Worm (Caenorhabditis elegans) whole organism, mixed stage, embryonic: ENCODE results near the gene T16A1.4.
A peak's percentile ranks its signal among the peaks of the same experiment; 100 is the strongest.

Experiments used
- bed-3 ChIP-seq: fragments of 200-800 bp; sonication (Bioruptor generic); optimal IDR thresholded peaks from 3 replicates; lab custom pipeline; 2018; ENCODE audit warnings: mild to moderate bottlenecking, missing genetic modification characterization, moderate library complexity, missing compliant biosample characterization
- blmp-1 ChIP-seq: fragments of 150-350 bp; optimal IDR thresholded peaks from 2 replicates; lab custom pipeline; 2014; ENCODE audit warnings: missing biosample characterization, missing genetic modification characterization
- ceh-39 ChIP-seq: fragments of 150-350 bp; optimal IDR thresholded peaks from 2 replicates; lab custom pipeline; 2014; ENCODE audit warnings: missing biosample characterization, missing genetic modification characterization
- ceh-43 ChIP-seq: fragments of 200-800 bp; sonication (Bioruptor generic); optimal IDR thresholded peaks from 2 replicates; lab custom pipeline; 2018; ENCODE audit warnings: mild to moderate bottlenecking, missing genetic modification characterization, moderate library complexity, missing compliant biosample characterization
- ceh-83 ChIP-seq: fragments of 200-800 bp; sonication (Bioruptor generic); optimal IDR thresholded peaks from 2 replicates; lab custom pipeline; 2018; ENCODE audit warnings: mild to moderate bottlenecking, missing genetic modification characterization, missing compliant biosample characterization
- ces-1 ChIP-seq: fragments of 150-350 bp; optimal IDR thresholded peaks from 2 replicates; lab custom pipeline; 2014; ENCODE audit warnings: missing biosample characterization, missing genetic modification reagents, missing genetic modification characterization
- cnd-1 ChIP-seq: fragments of 200-800 bp; sonication (Bioruptor generic); optimal IDR thresholded peaks from 2 replicates; lab custom pipeline; 2018; ENCODE audit warnings: mild to moderate bottlenecking, missing genetic modification characterization, missing compliant biosample characterization
- elt-1 ChIP-seq: sonication (generic microtip); optimal IDR thresholded peaks from 2 replicates; lab custom pipeline; 2017; ENCODE audit warnings: missing genetic modification characterization, mild to moderate bottlenecking, missing compliant biosample characterization, antibody characterized with exemption, moderate library complexity, borderline replicate concordance; ENCODE audit not compliant: insufficient read depth
- elt-3 ChIP-seq: fragments of 150-350 bp; optimal IDR thresholded peaks from 2 replicates; lab custom pipeline; 2014; ENCODE audit warnings: missing biosample characterization, missing genetic modification characterization
- flh-1 ChIP-seq: fragments of 200-800 bp; sonication (Bioruptor generic); optimal IDR thresholded peaks from 2 replicates; lab custom pipeline; 2018; ENCODE audit warnings: mild to moderate bottlenecking, missing genetic modification characterization, moderate library complexity, missing compliant biosample characterization
- ham-2 ChIP-seq: fragments of 200-800 bp; sonication (Bioruptor generic); optimal IDR thresholded peaks from 2 replicates; lab custom pipeline; 2018; ENCODE audit warnings: mild to moderate bottlenecking, missing genetic modification characterization, missing compliant biosample characterization
- hlh-1 ChIP-seq: fragments of 150-350 bp; optimal IDR thresholded peaks from 2 replicates; lab custom pipeline; 2014; ENCODE audit warnings: missing biosample characterization, missing genetic modification reagents, missing genetic modification characterization
- lin-13 ChIP-seq: fragments of 150-350 bp; optimal IDR thresholded peaks from 2 replicates; lab custom pipeline; 2014; ENCODE audit warnings: missing biosample characterization, missing genetic modification characterization
- lsy-2 ChIP-seq: fragments of 150-350 bp; optimal IDR thresholded peaks from 2 replicates; lab custom pipeline; 2014; ENCODE audit warnings: missing biosample characterization, missing genetic modification characterization
- mab-5 ChIP-seq: fragments of 150-350 bp; optimal IDR thresholded peaks from 2 replicates; lab custom pipeline; 2014; ENCODE audit warnings: missing biosample characterization, missing genetic modification characterization
- mep-1 ChIP-seq: fragments of 150-350 bp; optimal IDR thresholded peaks from 2 replicates; lab custom pipeline; 2017; ENCODE audit warnings: missing biosample characterization, missing genetic modification reagents, missing genetic modification characterization, inconsistent platforms
- mls-2 ChIP-seq: sonication (generic microtip); optimal IDR thresholded peaks from 2 replicates; lab custom pipeline; 2016; ENCODE audit warnings: mild to moderate bottlenecking, missing genetic modification characterization, moderate library complexity, missing compliant biosample characterization
- nhr-237 ChIP-seq: fragments of 150-350 bp; optimal IDR thresholded peaks from 2 replicates; lab custom pipeline; 2014; ENCODE audit warnings: missing biosample characterization, missing genetic modification characterization
- nhr-28 ChIP-seq: fragments of 150-350 bp; optimal IDR thresholded peaks from 2 replicates; lab custom pipeline; 2014; ENCODE audit warnings: missing biosample characterization, missing genetic modification characterization
- nhr-76 ChIP-seq: sonication (generic microtip); optimal IDR thresholded peaks from 2 replicates; lab custom pipeline; 2017; ENCODE audit warnings: missing biosample characterization, missing genetic modification characterization
- snpc-4 ChIP-seq: fragments of 150-350 bp; optimal IDR thresholded peaks from 2 replicates; lab custom pipeline; 2014; ENCODE audit warnings: missing biosample characterization, missing genetic modification characterization
- sptf-1 ChIP-seq: sonication (generic microtip); optimal IDR thresholded peaks from 2 replicates; lab custom pipeline; 2017; ENCODE audit warnings: mild to moderate bottlenecking, missing genetic modification characterization, moderate library complexity, missing compliant biosample characterization
- tbx-8 ChIP-seq: fragments of 200-800 bp; sonication (Bioruptor generic); optimal IDR thresholded peaks from 2 replicates; lab custom pipeline; 2018; ENCODE audit warnings: mild to moderate bottlenecking, missing genetic modification characterization, moderate library complexity, missing compliant biosample characterization
- unc-120 ChIP-seq: sonication (generic microtip); optimal IDR thresholded peaks from 2 replicates; lab custom pipeline; 2017; ENCODE audit warnings: missing genetic modification characterization, missing compliant biosample characterization; ENCODE audit not compliant: poor library complexity, severe bottlenecking
- unc-39 ChIP-seq: fragments of 150-350 bp; optimal IDR thresholded peaks from 2 replicates; lab custom pipeline; 2014; ENCODE audit warnings: missing biosample characterization, missing genetic modification characterization
- unc-62 ChIP-seq: fragments of 150-350 bp; optimal IDR thresholded peaks from 2 replicates; lab custom pipeline; 2014; ENCODE audit warnings: missing biosample characterization, missing genetic modification reagents, missing genetic modification characterization
- zip-8 ChIP-seq: fragments of 150-350 bp; optimal IDR thresholded peaks from 2 replicates; lab custom pipeline; 2014; ENCODE audit warnings: missing biosample characterization, missing genetic modification characterization
- ztf-11 ChIP-seq: fragments of 150-350 bp; optimal IDR thresholded peaks from 2 replicates; lab custom pipeline; 2014; ENCODE audit warnings: missing biosample characterization, missing genetic modification characterization

The T16A1.4 gene

DNA sequence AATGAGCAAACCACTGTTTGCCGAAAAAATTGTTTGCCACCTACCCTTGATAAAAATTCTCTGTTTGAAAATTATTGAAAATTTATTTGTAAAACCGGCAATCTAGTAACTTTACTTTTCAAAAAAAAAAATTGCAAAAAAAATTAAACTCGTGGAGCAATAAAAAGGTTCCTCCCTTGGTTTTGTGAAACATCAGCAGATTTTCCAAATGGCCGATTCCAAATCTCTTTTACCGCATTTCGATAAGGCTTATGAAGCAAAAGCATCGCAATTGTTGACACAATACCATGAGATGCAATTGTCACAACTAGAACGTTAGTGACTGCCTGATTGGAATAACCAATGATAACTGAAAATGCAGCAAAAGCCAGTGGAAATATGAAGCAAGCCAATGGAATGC lies 33.1 kb downstream of the T16A1.4 start:
- TF ChIP-seq unc-39 (no peak), ham-2 (GFP tag; lab: Kevin White, UChicago) (no peak), mep-1 (tag; lab: Kevin White, UChicago) (no peak), unc-62 (no peak), ces-1 (GFP tag; lab: Kevin White, UChicago) (no peak), ceh-83 (GFP tag; lab: Kevin White, UChicago) (no peak), elt-3 (tag; lab: Kevin White, UChicago) (no peak), lsy-2 (no peak)

DNA sequence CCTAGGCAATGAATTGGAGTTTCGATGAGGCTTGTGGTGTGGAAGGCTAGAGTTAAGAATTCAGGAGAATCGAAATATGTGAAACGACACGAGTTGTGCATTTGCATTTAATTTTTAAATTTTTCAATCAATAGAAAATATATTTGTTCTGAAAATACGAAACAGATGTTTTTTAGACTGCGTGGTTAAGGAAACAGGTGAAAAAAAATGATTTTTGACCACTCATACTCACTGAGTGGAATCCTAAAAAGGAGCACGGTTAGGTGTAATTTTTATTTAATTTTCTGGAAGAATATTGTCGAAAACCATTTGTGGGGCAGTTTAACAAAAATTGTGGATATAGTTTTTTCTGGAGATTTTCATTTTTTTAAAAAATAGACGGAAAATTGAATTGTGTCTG lies 35.4 kb downstream of the T16A1.4 start, which contains the start of gene srh-195:
TSS of gene srh-195 (minus strand) at position 101 of the 400 bp plus-strand sequence.
- TF ChIP-seq unc-120 (tag; lab: Kevin White, UChicago) (no peak), mab-5 (tag; lab: Kevin White, UChicago) (no peak), snpc-4 (no peak), lsy-2 (no peak), zip-8 (tag; lab: Kevin White, UChicago) (no peak), mls-2 (tag; lab: Kevin White, UChicago) (no peak), cnd-1 (tag; lab: Kevin White, UChicago) (no peak), blmp-1 (tag; lab: Kevin White, UChicago) (no peak), nhr-28 (tag; lab: Kevin White, UChicago) (no peak), ztf-11 (tag; lab: Kevin White, UChicago) (no peak), tbx-8 (GFP tag; lab: Kevin White, UChicago) (no peak)

DNA sequence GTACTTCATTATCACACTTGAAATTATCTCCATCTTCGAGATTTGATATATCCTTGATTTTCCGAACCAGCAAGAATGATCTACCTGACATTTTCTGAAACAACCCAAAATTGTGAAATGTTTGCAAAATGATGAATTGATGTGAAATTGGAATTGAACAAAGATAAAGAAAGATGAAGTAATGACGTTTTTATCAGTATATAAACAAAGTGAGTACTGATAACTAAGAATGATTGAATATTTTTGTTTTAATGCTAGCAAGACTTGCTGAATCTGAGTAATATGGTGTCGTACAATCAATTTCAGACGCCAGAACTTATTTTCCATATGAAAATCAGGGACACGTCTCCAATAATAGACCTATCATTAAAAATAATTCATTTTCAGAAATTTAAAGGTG lies 40.7 kb downstream of the T16A1.4 start, which contains the start of gene math-37:
TSS of gene math-37 (minus strand) at position 101 of the 400 bp plus-strand sequence.
- no peak for TF ChIP-seq cnd-1 (tag; lab: Kevin White, UChicago)
- TF ChIP-seq ces-1 (GFP tag; lab: Kevin White, UChicago), result no peak
- TF ChIP-seq mep-1 (tag; lab: Kevin White, UChicago), result no peak
- no peak for TF ChIP-seq nhr-237 (tag; lab: Kevin White, UChicago)
- no peak for TF ChIP-seq nhr-28 (tag; lab: Kevin White, UChicago)
- no peak for TF ChIP-seq lsy-2
- no peak for TF ChIP-seq ceh-43 (GFP tag; lab: Kevin White, UChicago)
- no peak for TF ChIP-seq bed-3 (GFP tag; lab: Kevin White, UChicago)
- no peak for TF ChIP-seq lin-13 (tag; lab: Kevin White, UChicago)
- no peak for TF ChIP-seq snpc-4
- no peak for TF ChIP-seq flh-1

DNA sequence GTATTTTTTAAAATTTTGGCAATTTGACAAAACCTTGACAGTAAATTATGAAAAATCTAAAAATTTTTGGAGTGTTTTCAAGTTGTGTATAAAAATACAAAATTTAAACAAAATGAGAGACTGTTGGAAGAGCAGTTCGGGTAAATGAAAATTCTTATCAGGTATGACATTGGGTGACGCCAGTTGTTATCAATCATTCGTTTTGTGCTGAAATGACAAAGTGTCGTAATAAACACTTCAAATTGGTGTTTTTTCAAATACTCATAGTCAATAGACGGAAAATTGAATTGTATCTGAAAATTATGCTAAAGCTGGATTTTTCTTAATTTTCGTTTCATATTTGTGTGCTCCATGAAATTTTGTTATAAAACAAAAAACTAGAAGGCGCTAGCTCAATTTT lies 41.4 kb downstream of the T16A1.4 start:
- no peak for TF ChIP-seq nhr-28 (tag; lab: Kevin White, UChicago)
- no peak for TF ChIP-seq hlh-1 (tag; lab: Kevin White, UChicago)
- TF ChIP-seq mep-1 (tag; lab: Kevin White, UChicago), result no peak
- TF ChIP-seq cnd-1 (tag; lab: Kevin White, UChicago), result no peak
- TF ChIP-seq mab-5 (tag; lab: Kevin White, UChicago), result no peak
- no peak for TF ChIP-seq nhr-76
- TF ChIP-seq ces-1 (GFP tag; lab: Kevin White, UChicago), result no peak
- TF ChIP-seq elt-1 (tag; lab: Kevin White, UChicago), result no peak

DNA sequence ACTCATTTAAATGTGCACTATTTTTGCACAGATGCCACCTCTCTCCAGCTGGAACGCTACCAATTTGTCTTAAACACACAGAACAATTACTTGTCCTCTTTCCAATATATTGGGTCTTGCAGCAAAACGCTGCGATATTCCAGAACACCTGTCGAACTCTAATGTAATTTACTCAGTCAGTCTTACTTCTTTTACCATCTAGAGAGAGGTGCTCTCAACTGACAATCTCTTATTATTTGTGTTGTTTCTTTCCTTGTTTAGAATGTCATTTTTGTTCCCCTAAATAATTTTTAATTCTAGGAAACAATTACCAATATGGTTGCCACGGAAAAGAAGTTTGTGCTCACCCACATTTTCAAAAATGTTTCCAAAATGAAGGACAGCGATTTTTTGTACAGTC lies 49.4 kb downstream of the T16A1.4 start, which contains the start of gene sdz-28:
TSS of gene sdz-28 (plus strand) at position 301 of the 400 bp plus-strand sequence.
- TF ChIP-seq ceh-39 (tag; lab: Kevin White, UChicago), result peak; percentile 38
- no peak for TF ChIP-seq sptf-1 (tag; lab: Kevin White, UChicago)
- TF ChIP-seq, all 35 proteins: peak for 1
